Fruit fly (Drosophila melanogaster): Measurements from ENCODE around the gene CG33170.

CG33170 gene

dm6 chr3L:22870378-22870777 is 6.0 kb downstream of the CG33170 start (continued):
- TF ChIP-seq rib (GFP tag; IDR thresholded peaks at IDR 0.05) (no peak), GATAe (GFP tag; conservative IDR thresholded peaks at IDR 0.05) (peak; percentile 64; the same call in 1 of the 2 replicates), Adf1 (GFP tag; IDR thresholded peaks at IDR 0.05) (no peak), exex (tag; optimal IDR thresholded peaks at IDR 0.05) (peak; percentile 16), Hey (tag; optimal IDR thresholded peaks at IDR 0.05) (peak; percentile 21), CG3407 (GFP tag; optimal IDR thresholded peaks at IDR 0.05) (no peak), CG11504 (tag; optimal IDR thresholded peaks at IDR 0.05) (no peak), HmgZ (tag; optimal IDR thresholded peaks at IDR 0.05) (peak; percentile 5), fd96Cb (tag; optimal IDR thresholded peaks at IDR 0.05) (no peak), CG12071 (GFP tag; optimal IDR thresholded peaks at IDR 0.05) (no peak), kay (GFP tag; optimal IDR thresholded peaks at IDR 0.05) (peak; percentile 63), CG32767 (GFP tag; IDR thresholded peaks at IDR 0.05) (no peak), phol (tag; optimal IDR thresholded peaks at IDR 0.05) (no peak), Lim3 (GFP tag; IDR thresholded peaks at IDR 0.05) (no peak), trh (GFP tag; optimal IDR thresholded peaks at IDR 0.05) (no peak)

- TF ChIP-seq ind (GFP tag; optimal IDR thresholded peaks at IDR 0.05) (no peak), Dek (tag; optimal IDR thresholded peaks at IDR 0.05) (no peak), Atf3 (GFP tag; optimal IDR thresholded peaks at IDR 0.05) (no peak), CG2712 (tag; optimal IDR thresholded peaks at IDR 0.05) (peak; percentile 3), cad (GFP tag; optimal IDR thresholded peaks at IDR 0.05) (no peak), inv (GFP tag; IDR thresholded peaks at IDR 0.05; ENCODE audit: partially characterized antibody) (peak; percentile 59), nerfin-1 (tag; optimal IDR thresholded peaks at IDR 0.05) (no peak), Dad (GFP tag; optimal IDR thresholded peaks at IDR 0.05) (no peak), CG3065 (GFP tag; optimal IDR thresholded peaks at IDR 0.05) (no peak), Ptx1 (GFP tag; IDR thresholded peaks at IDR 0.05) (peak; percentile 38; the same call in 1 of the 2 replicates), Ssrp (tag; optimal IDR thresholded peaks at IDR 0.05) (no peak), chn (GFP tag; optimal IDR thresholded peaks at IDR 0.05) (no peak), klu (GFP tag; IDR thresholded peaks at IDR 0.05) (0 out of 2 replicates have a peak, but pooled peaks have one; percentile 17), PHDP (tag; optimal IDR thresholded peaks at IDR 0.05) (no peak), Dbx (GFP tag; IDR thresholded peaks at IDR 0.05) (no peak), CG15011 (GFP tag; optimal IDR thresholded peaks at IDR 0.05) (no peak), Eip74EF (GFP tag; optimal IDR thresholded peaks at IDR 0.05) (no peak), sim (GFP tag; IDR thresholded peaks at IDR 0.05) (no peak), CG10543 (GFP tag; optimal IDR thresholded peaks at IDR 0.05) (peak; percentile 62), vvl (GFP tag; IDR thresholded peaks at IDR 0.05) (0 out of 2 replicates have a peak, but pooled peaks have one; percentile 12), CG16813 (GFP tag; IDR thresholded peaks at IDR 0.05; ENCODE audit: partially characterized antibody) (peak; percentile 65), CG1529 (GFP tag; optimal IDR thresholded peaks at IDR 0.05) (no peak), sens (GFP tag) (peak; percentile 81), Pdp1 (GFP tag; optimal IDR thresholded peaks at IDR 0.05) (peak in 1 of 2 experiments; percentile 73), CG4360 (GFP tag; IDR thresholded peaks at IDR 0.05) (no peak), CG34376 (GFP tag; optimal IDR thresholded peaks at IDR 0.05) (peak; percentile 29), CG5953 (GFP tag; IDR thresholded peaks at IDR 0.05) (no peak), CG1602 (GFP tag; optimal IDR thresholded peaks at IDR 0.05) (no peak), CG9797 (GFP tag; optimal IDR thresholded peaks at IDR 0.05) (no peak), trem (tag; optimal IDR thresholded peaks at IDR 0.05) (no peak), ewg (GFP tag; optimal IDR thresholded peaks at IDR 0.05) (no peak), esg (GFP tag; conservative IDR thresholded peaks at IDR 0.05) (no peak), CG9437 (GFP tag; optimal IDR thresholded peaks at IDR 0.05) (no peak), CG34224 (GFP tag; IDR thresholded peaks at IDR 0.05; ENCODE audit: partially characterized antibody) (peak; percentile 9; the same call in 2 of the 3 replicates)
Observed at dm6 chr3L:22871030-22871844, 6.8 kb downstream of the CG33170 start.

Data from whole organism, embryonic.